Fruit fly (Drosophila melanogaster) whole organism, embryonic: ENCODE measurements around the gene CG12420.
A peak's percentile ranks its signal among the peaks of the same experiment; 100 is the strongest.

ENCODE experiments used
- CG10431 ChIP-seq: fragments of 200-800 bp; sonication (Bioruptor generic); optimal IDR thresholded peaks from 3 replicates; lab custom pipeline; 2018; ENCODE audit warnings: missing biosample characterization, mild to moderate bottlenecking, missing genetic modification characterization
- CG12236 ChIP-seq: fragments of 200-800 bp; sonication (Bioruptor generic); optimal IDR thresholded peaks from 2 replicates; lab custom pipeline; 2016; ENCODE audit warnings: missing biosample characterization, missing genetic modification characterization
- CG13775 ChIP-seq: fragments of 200-800 bp; sonication (Bioruptor generic); optimal IDR thresholded peaks from 3 replicates; lab custom pipeline; 2017; ENCODE audit warnings: missing biosample characterization, mild to moderate bottlenecking, missing genetic modification characterization
- CG14014 ChIP-seq: fragments of 200-800 bp; sonication (Bioruptor generic); IDR thresholded peaks from 2 replicates; pipeline ENCODE4 v1.3.6; 2022; ENCODE audit warnings: missing biosample characterization, missing genetic modification characterization
- CG14965 ChIP-seq: fragments of 200-800 bp; sonication (Bioruptor generic); optimal IDR thresholded peaks from 2 replicates; lab custom pipeline; 2016; ENCODE audit warnings: missing biosample characterization, missing genetic modification characterization, borderline replicate concordance
- CG16813 ChIP-seq: fragments of 200-800 bp; sonication (Bioruptor generic); IDR thresholded peaks from 3 replicates; pipeline ENCODE4 v1.3.6; 2022; ENCODE audit warnings: missing biosample characterization, missing genetic modification characterization; ENCODE audit not compliant: partially characterized antibody
- CG16863 ChIP-seq: fragments of 200-800 bp; sonication (Bioruptor generic); optimal IDR thresholded peaks from 3 replicates; lab custom pipeline; 2016; ENCODE audit warnings: missing biosample characterization, missing genetic modification characterization
- CG30431 ChIP-seq: fragments of 200-800 bp; sonication (Bioruptor generic); optimal IDR thresholded peaks from 2 replicates; lab custom pipeline; 2017; ENCODE audit warnings: missing biosample characterization, missing genetic modification characterization
- CG3847 ChIP-seq: fragments of 200-800 bp; sonication (Bioruptor generic); IDR thresholded peaks from 2 replicates; pipeline ENCODE4 v1.3.6; 2022; ENCODE audit warnings: missing biosample characterization, missing genetic modification characterization
- CG4617 ChIP-seq: fragments of 200-800 bp; sonication (Bioruptor generic); optimal IDR thresholded peaks from 3 replicates; lab custom pipeline; 2016; ENCODE audit warnings: missing biosample characterization, missing genetic modification characterization, borderline replicate concordance
- CG6683 ChIP-seq: fragments of 200-800 bp; sonication (Bioruptor generic); optimal IDR thresholded peaks from 2 replicates; lab custom pipeline; 2017; ENCODE audit warnings: missing biosample characterization, mild to moderate bottlenecking, missing genetic modification characterization, missing genetic modification reagents
- CG6689 ChIP-seq: fragments of 200-800 bp; sonication (Bioruptor generic); IDR thresholded peaks from 2 replicates; pipeline ENCODE4 v1.3.6; 2022; ENCODE audit warnings: missing biosample characterization, missing genetic modification characterization
- CG7745 ChIP-seq: fragments of 200-800 bp; sonication (Bioruptor generic); optimal IDR thresholded peaks from 2 replicates; lab custom pipeline; 2018; ENCODE audit warnings: missing biosample characterization, mild to moderate bottlenecking, missing genetic modification characterization, moderate library complexity
- CG9932 ChIP-seq: fragments of 200-800 bp; sonication (Bioruptor generic); IDR thresholded peaks from 2 replicates; pipeline ENCODE4 v1.3.6; 2022; ENCODE audit warnings: missing biosample characterization, missing genetic modification characterization
- Dad ChIP-seq: fragments of 200-800 bp; sonication (Bioruptor generic); optimal IDR thresholded peaks from 3 replicates; lab custom pipeline; 2016; ENCODE audit warnings: missing biosample characterization, missing genetic modification characterization
- H15 ChIP-seq: fragments of 200-800 bp; sonication (Bioruptor generic); IDR thresholded peaks from 3 replicates; pipeline ENCODE4 v1.3.6; 2022; ENCODE audit warnings: missing biosample characterization, missing genetic modification characterization
- Meics ChIP-seq: fragments of 200-800 bp; sonication (Bioruptor generic); optimal IDR thresholded peaks from 2 replicates; lab custom pipeline; 2017; ENCODE audit warnings: missing biosample characterization, mild to moderate bottlenecking, missing genetic modification characterization
- Mes4 ChIP-seq: fragments of 200-800 bp; sonication (Bioruptor generic); optimal IDR thresholded peaks from 2 replicates; lab custom pipeline; 2016; ENCODE audit warnings: missing biosample characterization, missing genetic modification characterization
- Nf-YC ChIP-seq: fragments of 200-800 bp; optimal IDR thresholded peaks from 3 replicates; lab custom pipeline; 2019; ENCODE audit warnings: missing biosample characterization, mild to moderate bottlenecking, missing genetic modification characterization, moderate library complexity
- Poxn ChIP-seq: fragments of 200-800 bp; sonication (Bioruptor generic); IDR thresholded peaks from 2 replicates; pipeline ENCODE4 v1.3.6; 2022; ENCODE audit warnings: missing biosample characterization, missing genetic modification characterization
- Rfx ChIP-seq: fragments of 200-800 bp; sonication (Bioruptor generic); IDR thresholded peaks from 2 replicates; pipeline ENCODE4 v1.3.6; 2022; ENCODE audit warnings: missing biosample characterization, missing genetic modification characterization
- Sry-β ChIP-seq: fragments of 200-800 bp; sonication (Bioruptor generic); optimal IDR thresholded peaks from 2 replicates; lab custom pipeline; 2018; ENCODE audit warnings: missing biosample characterization, mild to moderate bottlenecking, missing genetic modification characterization, moderate library complexity
- TFAM ChIP-seq: fragments of 200-800 bp; sonication (Bioruptor generic); optimal IDR thresholded peaks from 2 replicates; lab custom pipeline; 2017; ENCODE audit warnings: missing biosample characterization, missing genetic modification characterization, inconsistent platforms
- Tbp ChIP-seq: fragments of >200 bp; optimal IDR thresholded peaks from 2 replicates; lab custom pipeline; 2018; ENCODE audit warnings: missing biosample characterization, missing genetic modification characterization
- YL-1 ChIP-seq: fragments of 200-800 bp; sonication (Bioruptor generic); optimal IDR thresholded peaks from 3 replicates; lab custom pipeline; 2017; ENCODE audit warnings: missing biosample characterization, mild to moderate bottlenecking, missing genetic modification characterization
- amos ChIP-seq: fragments of 200-800 bp; sonication (Bioruptor generic); IDR thresholded peaks from 2 replicates; pipeline ENCODE4 v1.3.6; 2022; ENCODE audit warnings: missing biosample characterization, missing genetic modification characterization; ENCODE audit not compliant: partially characterized antibody
- cas ChIP-seq: fragments of 200-800 bp; sonication (Bioruptor generic); IDR thresholded peaks from 2 replicates; pipeline ENCODE4 v1.3.6; 2022; ENCODE audit warnings: missing biosample characterization, missing genetic modification characterization
- caup ChIP-seq: fragments of 200-800 bp; sonication (Bioruptor generic); optimal IDR thresholded peaks from 3 replicates; lab custom pipeline; 2017; ENCODE audit warnings: missing biosample characterization, mild to moderate bottlenecking, missing genetic modification characterization, moderate library complexity; ENCODE audit not compliant: severe bottlenecking
- corto ChIP-seq: fragments of 200-800 bp; sonication (Bioruptor generic); optimal IDR thresholded peaks from 2 replicates; lab custom pipeline; 2016; ENCODE audit warnings: missing biosample characterization, mild to moderate bottlenecking, missing genetic modification characterization, moderate library complexity
- dysf ChIP-seq: fragments of 200-800 bp; sonication (Bioruptor generic); IDR thresholded peaks from 3 replicates; pipeline ENCODE4 v1.3.6; 2022; ENCODE audit warnings: missing biosample characterization, missing genetic modification characterization
- emc ChIP-seq: fragments of 200-800 bp; sonication (Bioruptor generic); optimal IDR thresholded peaks from 2 replicates; lab custom pipeline; 2016; ENCODE audit warnings: missing biosample characterization, missing genetic modification characterization
- en ChIP-seq: fragments of 200-800 bp; sonication (Bioruptor generic); optimal IDR thresholded peaks from 2 replicates; lab custom pipeline; 2016; ENCODE audit warnings: missing biosample characterization, missing genetic modification characterization
- eve ChIP-seq, 2 experiments: fragments of >200 bp; optimal IDR thresholded peaks; 2 replicates each; lab custom pipeline; 2017; ENCODE audit warnings: missing biosample characterization in 2 of 2, missing genetic modification characterization in 2 of 2
- fd64A ChIP-seq: fragments of 200-800 bp; sonication (Bioruptor generic); optimal IDR thresholded peaks from 3 replicates; lab custom pipeline; 2018; ENCODE audit warnings: missing biosample characterization, mild to moderate bottlenecking, missing genetic modification characterization
- fd96Cb ChIP-seq: fragments of 200-800 bp; sonication (Bioruptor generic); optimal IDR thresholded peaks from 2 replicates; lab custom pipeline; 2018; ENCODE audit warnings: missing biosample characterization, mild to moderate bottlenecking, missing genetic modification characterization, moderate library complexity
- gsb ChIP-seq: fragments of 200-800 bp; sonication (Bioruptor generic); IDR thresholded peaks from 2 replicates; pipeline ENCODE4 v1.3.6; 2022; ENCODE audit warnings: missing biosample characterization, missing genetic modification characterization
- ind ChIP-seq: fragments of 200-800 bp; sonication (Bioruptor generic); optimal IDR thresholded peaks from 3 replicates; lab custom pipeline; 2016; ENCODE audit warnings: missing biosample characterization, missing genetic modification characterization
- inv ChIP-seq: fragments of 200-800 bp; sonication (Bioruptor generic); IDR thresholded peaks from 2 replicates; pipeline ENCODE4 v1.3.6; 2022; ENCODE audit warnings: missing biosample characterization, missing genetic modification characterization; ENCODE audit not compliant: partially characterized antibody
- jumu ChIP-seq: fragments of 200-800 bp; sonication (Bioruptor generic); optimal IDR thresholded peaks from 3 replicates; lab custom pipeline; 2016; ENCODE audit warnings: missing biosample characterization, missing genetic modification characterization
- nmo ChIP-seq: fragments of 200-800 bp; sonication (Bioruptor generic); optimal IDR thresholded peaks from 2 replicates; lab custom pipeline; 2018; ENCODE audit warnings: missing biosample characterization, mild to moderate bottlenecking, missing genetic modification characterization, moderate library complexity
- odd ChIP-seq: fragments of 200-800 bp; sonication (Bioruptor generic); optimal IDR thresholded peaks from 2 replicates; lab custom pipeline; 2017; ENCODE audit warnings: missing biosample characterization, mild to moderate bottlenecking, missing genetic modification characterization
- repo ChIP-seq: fragments of 200-800 bp; sonication (Bioruptor generic); optimal IDR thresholded peaks from 2 replicates; lab custom pipeline; 2016; ENCODE audit warnings: missing biosample characterization, missing genetic modification characterization
- row ChIP-seq: fragments of 200-800 bp; sonication (Bioruptor generic); IDR thresholded peaks from 3 replicates; pipeline ENCODE4 v1.3.6; 2022; ENCODE audit warnings: missing biosample characterization, missing genetic modification characterization
- salm ChIP-seq: fragments of 200-800 bp; sonication (Bioruptor generic); optimal IDR thresholded peaks from 2 replicates; lab custom pipeline; 2018; ENCODE audit warnings: missing biosample characterization, mild to moderate bottlenecking, missing genetic modification characterization
- sens-2 ChIP-seq: fragments of 200-800 bp; sonication (Bioruptor generic); IDR thresholded peaks from 2 replicates; pipeline ENCODE4 v1.3.6; 2022; ENCODE audit warnings: missing biosample characterization, missing genetic modification characterization
- slp2 ChIP-seq: fragments of 200-800 bp; sonication (Bioruptor generic); optimal IDR thresholded peaks from 2 replicates; lab custom pipeline; 2016; ENCODE audit warnings: missing biosample characterization, missing genetic modification characterization
- tio ChIP-seq: fragments of 200-800 bp; sonication (Bioruptor generic); optimal IDR thresholded peaks from 2 replicates; lab custom pipeline; 2017; ENCODE audit warnings: missing biosample characterization, missing genetic modification characterization, inconsistent platforms
- trh ChIP-seq: fragments of 200-800 bp; sonication (Bioruptor generic); optimal IDR thresholded peaks from 2 replicates; lab custom pipeline; 2016; ENCODE audit warnings: missing biosample characterization, missing genetic modification characterization
- tx ChIP-seq: fragments of 200-800 bp; sonication (Bioruptor generic); optimal IDR thresholded peaks from 2 replicates; lab custom pipeline; 2016; ENCODE audit warnings: missing biosample characterization, missing genetic modification characterization
- unc-4 ChIP-seq: fragments of 200-800 bp; sonication (Bioruptor generic); IDR thresholded peaks from 2 replicates; pipeline ENCODE4 v1.3.6; 2022; ENCODE audit warnings: missing biosample characterization, missing genetic modification characterization; ENCODE audit not compliant: partially characterized antibody
- wor ChIP-seq: fragments of 200-800 bp; sonication (Bioruptor generic); IDR thresholded peaks from 2 replicates; pipeline ENCODE4 v1.3.6; 2022; ENCODE audit warnings: missing biosample characterization, missing genetic modification characterization

Gene CG12420

DNA sequence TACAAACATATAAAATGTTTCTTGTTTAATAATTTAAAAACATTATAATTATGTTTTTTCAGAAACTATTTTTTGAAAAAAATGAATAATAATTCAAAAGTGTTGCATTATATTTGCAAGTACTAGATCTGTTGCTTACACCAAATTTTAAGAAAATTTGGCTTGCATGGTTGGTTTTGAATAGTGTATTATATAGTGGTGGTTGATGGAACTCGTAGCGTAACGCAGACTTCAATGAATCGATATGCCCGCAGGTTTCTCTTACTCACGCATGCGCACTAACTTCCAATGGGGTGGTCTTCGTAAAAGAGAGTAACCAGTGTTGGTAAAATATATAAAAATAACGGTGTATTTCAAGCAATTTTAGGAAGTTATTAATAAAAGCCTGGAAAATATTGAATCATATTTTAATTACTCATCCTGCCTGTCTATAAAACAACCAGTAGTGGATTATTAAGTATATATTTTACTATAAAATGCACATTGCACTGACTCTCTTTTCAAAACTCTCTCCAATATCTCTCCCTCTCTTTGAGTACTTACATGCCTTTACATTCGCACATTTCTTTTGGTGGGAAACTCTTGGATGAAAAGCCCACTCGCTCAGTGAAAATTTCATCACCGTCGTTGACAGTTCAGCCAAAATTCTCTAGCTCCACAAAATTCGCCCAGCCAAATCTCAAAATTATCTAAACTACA lies 32.3 kb upstream of the CG12420 start, which contains the start of gene Syn (continued):
- no peak for TF ChIP-seq jumu (GFP tag; lab: Kevin White, UChicago)
- no peak for TF ChIP-seq CG10431 (GFP tag; lab: Kevin White, UChicago)
- TF ChIP-seq salm (tag; lab: Kevin White, UChicago): no peak
- no peak for TF ChIP-seq slp2
- TF ChIP-seq TFAM (GFP tag; lab: Kevin White, UChicago): no peak
- no peak for TF ChIP-seq odd (GFP tag; lab: Kevin White, UChicago)
- TF ChIP-seq wor (GFP tag; lab: Robert Waterston, UW): no peak
- TF ChIP-seq sens-2 (GFP tag; lab: Robert Waterston, UW): no peak
- no peak for TF ChIP-seq CG12236 (GFP tag; lab: Kevin White, UChicago)
- TF ChIP-seq gsb (GFP tag; lab: Robert Waterston, UW): no peak
- no peak for TF ChIP-seq Poxn (GFP tag; lab: Robert Waterston, UW)
- no peak for TF ChIP-seq ind (GFP tag; lab: Kevin White, UChicago)
- TF ChIP-seq emc (GFP tag; lab: Kevin White, UChicago): no peak
- no peak for TF ChIP-seq trh (GFP tag; lab: Kevin White, UChicago)
- TF ChIP-seq amos (GFP tag; lab: Robert Waterston, UW): no peak
- no peak for TF ChIP-seq CG6683 (GFP tag; lab: Kevin White, UChicago)
- TF ChIP-seq Sry-β (GFP tag; lab: Kevin White, UChicago): no peak
- no peak for TF ChIP-seq CG14965 (GFP tag; lab: Kevin White, UChicago)
- no peak for TF ChIP-seq CG4617 (GFP tag; lab: Kevin White, UChicago)
- no peak for TF ChIP-seq Dad (GFP tag; lab: Kevin White, UChicago)
- no peak for TF ChIP-seq CG16813
- peak; percentile 26 for TF ChIP-seq nmo
- TF ChIP-seq Tbp (GFP tag; lab: Kevin White, UChicago): no peak
- no peak for TF ChIP-seq CG6689
- TF ChIP-seq CG14014: no peak
- no peak for TF ChIP-seq CG7745 (tag; lab: Kevin White, UChicago)
- no peak for TF ChIP-seq caup (GFP tag; lab: Kevin White, UChicago)
- TF ChIP-seq unc-4 (GFP tag; lab: Robert Waterston, UW): no peak
- no peak for TF ChIP-seq fd64A (GFP tag; lab: Kevin White, UChicago)
- TF ChIP-seq Mes4: no peak
- no peak for TF ChIP-seq CG30431 (GFP tag; lab: Kevin White, UChicago)
- no peak for TF ChIP-seq CG16863 (GFP tag; lab: Kevin White, UChicago)
- TF ChIP-seq tio: no peak
- TF ChIP-seq CG3847 (GFP tag; lab: Robert Waterston, UW): no peak
- TF ChIP-seq Meics (GFP tag; lab: Kevin White, UChicago): peak; percentile 32
- no peak for TF ChIP-seq YL-1 (GFP tag; lab: Kevin White, UChicago)
- TF ChIP-seq CG13775 (GFP tag; lab: Kevin White, UChicago): no peak
- TF ChIP-seq tx (GFP tag; lab: Kevin White, UChicago): no peak
- TF ChIP-seq fd96Cb (tag; lab: Kevin White, UChicago): peak; percentile 3
- TF ChIP-seq repo (GFP tag; lab: Kevin White, UChicago): no peak
- no peak for TF ChIP-seq en (GFP tag; lab: Kevin White, UChicago)
- TF ChIP-seq cas (GFP tag; lab: Robert Waterston, UW): no peak
- no peak for TF ChIP-seq Nf-YC (tag; lab: Kevin White, UChicago)
- TF ChIP-seq Rfx (GFP tag; lab: Robert Waterston, UW): 0 out of 2 replicates have a peak, but pooled peaks have one; percentile 8
- TF ChIP-seq dysf: peak; percentile 18; the same call in 1 of the 3 replicates
- no peak for TF ChIP-seq CG9932 (GFP tag; lab: Robert Waterston, UW)
- TF ChIP-seq inv (GFP tag; lab: Robert Waterston, UW): no peak
- TF ChIP-seq H15 (GFP tag; lab: Robert Waterston, UW): no peak
- TF ChIP-seq eve (GFP tag; optimal IDR thresholded peaks at IDR 0.05; lab: Kevin White, UChicago): no peak
- TF ChIP-seq row (GFP tag; lab: Robert Waterston, UW): peak; percentile 63
- TF ChIP-seq corto (GFP tag; lab: Kevin White, UChicago): no peak
